Worm (Caenorhabditis elegans): Measurements from ENCODE around the gene Y50E8A.12.

- TF ChIP-seq fkh-10 (GFP tag; optimal IDR thresholded peaks at IDR 0.05) (no peak), nhr-237 (tag; optimal IDR thresholded peaks at IDR 0.05) (no peak), snpc-4 (tag; optimal IDR thresholded peaks at IDR 0.05) (no peak), zag-1 (tag; optimal IDR thresholded peaks at IDR 0.05) (no peak), egl-43 (GFP tag; IDR thresholded peaks at IDR 0.05) (no peak), madf-5 (GFP tag; IDR thresholded peaks at IDR 0.05) (no peak), ztf-11 (tag; optimal IDR thresholded peaks at IDR 0.05) (no peak), lir-3 (tag; optimal IDR thresholded peaks at IDR 0.05) (no peak), ces-1 (GFP tag; optimal IDR thresholded peaks at IDR 0.05) (no peak), zfp-2 (tag; optimal IDR thresholded peaks at IDR 0.05) (no peak)
Measured at ce11 chrV:14788462-14788861, 4.5 kb upstream of the Y50E8A.12 start.
